Worm (Caenorhabditis elegans) whole organism, young adult: Measurements from ENCODE around the gene dao-6.

Experiments used
- B0261.1 ChIP-seq: sonication (generic microtip); optimal IDR thresholded peaks from 2 replicates; lab custom pipeline; 2016; ENCODE audit warnings: mild to moderate bottlenecking, missing genetic modification characterization, moderate library complexity, missing compliant biosample characterization
- B0336.3 ChIP-seq: fragments of 200-800 bp; sonication (Bioruptor generic); IDR thresholded peaks from 2 replicates; pipeline ENCODE4 v1.3.6; 2022; ENCODE audit warnings: missing genetic modification characterization, missing compliant biosample characterization
- C06A6.2 ChIP-seq: fragments of 200-800 bp; sonication (Bioruptor generic); conservative IDR thresholded peaks from 2 replicates; pipeline ENCODE4 v1.3.6; 2022; ENCODE audit warnings: missing genetic modification characterization, missing compliant biosample characterization
- F49E8.2 ChIP-seq: sonication (generic microtip); optimal IDR thresholded peaks from 3 replicates; lab custom pipeline; 2017; ENCODE audit warnings: missing genetic modification characterization, mild to moderate bottlenecking, missing compliant biosample characterization, antibody characterized with exemption, moderate library complexity; ENCODE audit not compliant: insufficient read depth
- K11D2.4 ChIP-seq: fragments of 200-800 bp; sonication (Bioruptor generic); IDR thresholded peaks from 2 replicates; pipeline ENCODE4 v1.3.6; 2022; ENCODE audit warnings: missing genetic modification reagents, missing genetic modification characterization, missing compliant biosample characterization
- Y95B8A.8 ChIP-seq: fragments of 200-800 bp; sonication (Bioruptor generic); IDR thresholded peaks from 2 replicates; pipeline ENCODE4 v1.3.6; 2022; ENCODE audit warnings: missing genetic modification reagents, missing genetic modification characterization, missing compliant biosample characterization
- ama-1 ChIP-seq, 3 experiments: fragments of 150-350 bp in 1 of 3; sonication (generic microtip) in 2 of 3; optimal IDR thresholded peaks; 2 replicates each; lab custom pipeline; 2014 to 2018; ENCODE audit warnings: missing biosample characterization in 2 of 3, missing genetic modification characterization in 2 of 3, missing genetic modification reagents in 2 of 3
- aptf-2 ChIP-seq: fragments of 200-800 bp; sonication (Bioruptor generic); conservative IDR thresholded peaks from 2 replicates; pipeline ENCODE4 v1.3.6; 2022; ENCODE audit warnings: missing genetic modification reagents, missing genetic modification characterization, missing compliant biosample characterization
- aptf-3 ChIP-seq: fragments of 200-800 bp; sonication (Bioruptor generic); IDR thresholded peaks from 2 replicates; pipeline ENCODE4 v1.3.6; 2022; ENCODE audit warnings: missing genetic modification characterization, missing compliant biosample characterization
- atf-7 ChIP-seq: sonication (generic microtip); optimal IDR thresholded peaks from 2 replicates; lab custom pipeline; 2017; ENCODE audit warnings: mild to moderate bottlenecking, missing genetic modification characterization, missing compliant biosample characterization
- bed-1 ChIP-seq: fragments of 200-800 bp; sonication (Bioruptor generic); IDR thresholded peaks from 2 replicates; pipeline ENCODE4 v1.3.6; 2022; ENCODE audit warnings: missing genetic modification reagents, missing genetic modification characterization, missing compliant biosample characterization
- bed-2 ChIP-seq: fragments of 200-800 bp; sonication (Bioruptor generic); IDR thresholded peaks from 2 replicates; pipeline ENCODE4 v1.3.6; 2022; ENCODE audit warnings: missing genetic modification reagents, missing genetic modification characterization, missing compliant biosample characterization
- ccch-3 ChIP-seq: fragments of 200-800 bp; sonication (Bioruptor generic); optimal IDR thresholded peaks from 2 replicates; lab custom pipeline; 2018; ENCODE audit warnings: mild to moderate bottlenecking, missing genetic modification characterization, missing compliant biosample characterization
- cebp-2 ChIP-seq: fragments of 200-800 bp; sonication (Bioruptor generic); IDR thresholded peaks from 2 replicates; pipeline ENCODE4 v1.3.6; 2022; ENCODE audit warnings: missing genetic modification characterization, missing compliant biosample characterization
- ceh-27 ChIP-seq: fragments of 200-800 bp; sonication (Bioruptor generic); optimal IDR thresholded peaks from 2 replicates; lab custom pipeline; 2018; ENCODE audit warnings: mild to moderate bottlenecking, missing genetic modification characterization, moderate library complexity, missing compliant biosample characterization
- ceh-40 ChIP-seq: fragments of 200-800 bp; sonication (Bioruptor generic); IDR thresholded peaks from 2 replicates; pipeline ENCODE4 v1.3.6; 2022; ENCODE audit warnings: missing genetic modification characterization, missing compliant biosample characterization
- ceh-58 ChIP-seq: fragments of 200-800 bp; sonication (Bioruptor generic); IDR thresholded peaks from 2 replicates; pipeline ENCODE4 v1.3.6; 2022; ENCODE audit warnings: missing genetic modification characterization, missing compliant biosample characterization
- egl-44 ChIP-seq: fragments of 200-800 bp; sonication (Bioruptor generic); IDR thresholded peaks from 2 replicates; pipeline ENCODE4 v1.3.6; 2022; ENCODE audit warnings: missing genetic modification reagents, missing genetic modification characterization, missing compliant biosample characterization
- gei-17 ChIP-seq: fragments of 200-800 bp; sonication (Bioruptor generic); optimal IDR thresholded peaks from 2 replicates; lab custom pipeline; 2018; ENCODE audit warnings: mild to moderate bottlenecking, missing genetic modification characterization, missing compliant biosample characterization
- hrde-1 ChIP-seq: sonication (generic microtip); optimal IDR thresholded peaks from 2 replicates; lab custom pipeline; 2016; ENCODE audit warnings: missing genetic modification characterization, mild to moderate bottlenecking, missing compliant biosample characterization, moderate library complexity, missing genotype, missing genetic modification reagents, borderline replicate concordance
- let-526 ChIP-seq: fragments of 200-800 bp; sonication (Bioruptor generic); IDR thresholded peaks from 2 replicates; pipeline ENCODE4 v1.3.6; 2022; ENCODE audit warnings: missing genetic modification reagents, missing genetic modification characterization, missing compliant biosample characterization
- lsy-27 ChIP-seq: sonication (generic microtip); optimal IDR thresholded peaks from 2 replicates; lab custom pipeline; 2017; ENCODE audit warnings: missing genetic modification characterization, mild to moderate bottlenecking, missing compliant biosample characterization, antibody characterized with exemption, missing genotype, borderline replicate concordance; ENCODE audit not compliant: insufficient read depth
- nfyb-1 ChIP-seq: fragments of 200-800 bp; sonication (Bioruptor generic); IDR thresholded peaks from 2 replicates; pipeline ENCODE4 v1.3.6; 2022; ENCODE audit warnings: missing genetic modification reagents, missing genetic modification characterization, missing compliant biosample characterization
- nhr-80 ChIP-seq: sonication (generic microtip); optimal IDR thresholded peaks from 2 replicates; lab custom pipeline; 2016; ENCODE audit warnings: missing genetic modification characterization, missing compliant biosample characterization
- nhr-90 ChIP-seq: sonication (generic microtip); optimal IDR thresholded peaks from 2 replicates; lab custom pipeline; 2016; ENCODE audit warnings: missing genotype, mild to moderate bottlenecking, missing genetic modification characterization, missing compliant biosample characterization
- rec-8 ChIP-seq, 2 experiments: sonication (generic microtip); optimal IDR thresholded peaks; 2 replicates each; lab custom pipeline; 2016; ENCODE audit warnings: mild to moderate bottlenecking in 2 of 2, missing genetic modification characterization in 2 of 2, missing genetic modification reagents in 2 of 2, missing genotype in 2 of 2, missing biosample characterization in 1 of 2, missing compliant biosample characterization in 1 of 2, moderate library complexity in 1 of 2
- repo-1 ChIP-seq: sonication (generic microtip); optimal IDR thresholded peaks from 2 replicates; lab custom pipeline; 2017; ENCODE audit warnings: mild to moderate bottlenecking, missing genetic modification characterization, missing compliant biosample characterization
- sdz-38 ChIP-seq: sonication (generic microtip); optimal IDR thresholded peaks from 2 replicates; lab custom pipeline; 2016; ENCODE audit warnings: missing genotype, missing genetic modification characterization, missing compliant biosample characterization
- snpc-4 ChIP-seq, 5 experiments: fragments of 150-350 bp in 1 of 5; sonication (generic microtip) in 4 of 5; optimal IDR thresholded peaks; 2 replicates each; lab custom pipeline; 2014 to 2018; ENCODE audit warnings: missing genetic modification characterization in 5 of 5, missing biosample characterization in 3 of 5, antibody characterized with exemption in 2 of 5, mild to moderate bottlenecking in 2 of 5, missing compliant biosample characterization in 2 of 5, missing genotype in 2 of 5, moderate library complexity in 2 of 5, missing genetic modification reagents in 1 of 5
- tlf-1 ChIP-seq: fragments of 200-800 bp; sonication (Bioruptor generic); optimal IDR thresholded peaks from 2 replicates; lab custom pipeline; 2018; ENCODE audit warnings: mild to moderate bottlenecking, missing genetic modification characterization, missing compliant biosample characterization
- ztf-18 ChIP-seq: sonication (generic microtip); optimal IDR thresholded peaks from 2 replicates; lab custom pipeline; 2016; ENCODE audit warnings: missing genotype, mild to moderate bottlenecking, missing genetic modification characterization, missing compliant biosample characterization
- ztf-26 ChIP-seq: sonication (generic microtip); optimal IDR thresholded peaks from 2 replicates; lab custom pipeline; 2017; ENCODE audit warnings: missing genetic modification characterization, missing compliant biosample characterization
- ztf-3 ChIP-seq: fragments of 200-800 bp; sonication (Bioruptor generic); optimal IDR thresholded peaks from 2 replicates; lab custom pipeline; 2018; ENCODE audit warnings: mild to moderate bottlenecking, missing genetic modification characterization, missing compliant biosample characterization

Gene dao-6

ce11 chrIII:9717243-9717642 lies 18.8 kb downstream of the dao-6 start (continued):
- peak; percentile 98 for TF ChIP-seq snpc-4 (GFP tag; optimal IDR thresholded peaks at IDR 0.05; lab: Kevin White, UChicago)
- peak; percentile 98 to 100 (median 99) for TF ChIP-seq snpc-4 (tag; optimal IDR thresholded peaks at IDR 0.05; lab: Kevin White, UChicago)
- peak; percentile 62; the same call in 1 of the 2 replicates for TF ChIP-seq Y95B8A.8 (GFP tag; lab: Robert Waterston, UW)
- peak; percentile 46 for TF ChIP-seq ztf-26 (tag; lab: Kevin White, UChicago)
- peak; percentile 19 for TF ChIP-seq atf-7 (tag; lab: Kevin White, UChicago)
- TF ChIP-seq ama-1 (optimal IDR thresholded peaks at IDR 0.05; lab: Kevin White, UChicago): peak; percentile 95
- TF ChIP-seq ama-1 (GFP tag; optimal IDR thresholded peaks at IDR 0.05; lab: Kevin White, UChicago): no peak
- peak; percentile 87 for TF ChIP-seq B0336.3 (GFP tag; lab: Robert Waterston, UW)
- TF ChIP-seq aptf-2: no peak
- no peak for TF ChIP-seq ccch-3 (GFP tag; lab: Kevin White, UChicago)
- peak; percentile 76 for TF ChIP-seq repo-1 (tag; lab: Kevin White, UChicago)

- TF ChIP-seq ceh-58 (GFP tag; lab: Robert Waterston, UW) (no peak), sdz-38 (no peak), aptf-3 (GFP tag; lab: Robert Waterston, UW) (no peak), ztf-18 (tag; lab: Kevin White, UChicago) (no peak)
Observed at ce11 chrIII:9714731-9715130, 21.3 kb downstream of the dao-6 start.

ce11 chrIII:9713862-9714261 lies 22.1 kb downstream of the dao-6 start, which contains the start of gene ncx-6:
Gene ncx-6 (minus strand): TSS chrIII:9713949.
- TF ChIP-seq nhr-80 (peak; percentile 53), snpc-4 (GFP tag; optimal IDR thresholded peaks at IDR 0.05; lab: Kevin White, UChicago) (no peak), snpc-4 (tag; optimal IDR thresholded peaks at IDR 0.05; lab: Kevin White, UChicago) (peak in 1 of 4 experiments; percentile 16), F49E8.2 (tag; lab: Kevin White, UChicago) (no peak)

- TF ChIP-seq nhr-90 (tag; lab: Kevin White, UChicago): no peak
- TF ChIP-seq ceh-27 (GFP tag; lab: Kevin White, UChicago): no peak
- no peak for TF ChIP-seq bed-1 (GFP tag; lab: Robert Waterston, UW)
- no peak for TF ChIP-seq K11D2.4
- no peak for TF ChIP-seq lsy-27
- TF ChIP-seq bed-2 (GFP tag; lab: Robert Waterston, UW): no peak
Observed at ce11 chrIII:9713182-9713581, 22.8 kb downstream of the dao-6 start.

ce11 chrIII:9711163-9711562 lies 24.8 kb downstream of the dao-6 start:
- TF ChIP-seq tlf-1: no peak
- TF ChIP-seq aptf-3 (GFP tag; lab: Robert Waterston, UW): no peak
- no peak for TF ChIP-seq B0261.1
- no peak for TF ChIP-seq ceh-40
- no peak for TF ChIP-seq ztf-18 (tag; lab: Kevin White, UChicago)
- no peak for TF ChIP-seq bed-1 (GFP tag; lab: Robert Waterston, UW)
- TF ChIP-seq ztf-3: no peak
- no peak for TF ChIP-seq rec-8 (tag; optimal IDR thresholded peaks at IDR 0.05; lab: Kevin White, UChicago)
- no peak for TF ChIP-seq egl-44 (GFP tag; lab: Robert Waterston, UW)
- TF ChIP-seq nfyb-1: no peak
- no peak for TF ChIP-seq cebp-2 (GFP tag; lab: Robert Waterston, UW)
- no peak for TF ChIP-seq gei-17 (GFP tag; lab: Kevin White, UChicago)
- no peak for TF ChIP-seq C06A6.2 (GFP tag; lab: Robert Waterston, UW)
- no peak for TF ChIP-seq hrde-1 (tag; lab: Kevin White, UChicago)
- no peak for TF ChIP-seq let-526 (GFP tag; lab: Robert Waterston, UW)
- no peak for TF ChIP-seq K11D2.4
- no peak for TF ChIP-seq atf-7 (tag; lab: Kevin White, UChicago)
